Worm (Caenorhabditis elegans): Measurements from ENCODE around the gene col-184.

Gene col-184

DNA sequence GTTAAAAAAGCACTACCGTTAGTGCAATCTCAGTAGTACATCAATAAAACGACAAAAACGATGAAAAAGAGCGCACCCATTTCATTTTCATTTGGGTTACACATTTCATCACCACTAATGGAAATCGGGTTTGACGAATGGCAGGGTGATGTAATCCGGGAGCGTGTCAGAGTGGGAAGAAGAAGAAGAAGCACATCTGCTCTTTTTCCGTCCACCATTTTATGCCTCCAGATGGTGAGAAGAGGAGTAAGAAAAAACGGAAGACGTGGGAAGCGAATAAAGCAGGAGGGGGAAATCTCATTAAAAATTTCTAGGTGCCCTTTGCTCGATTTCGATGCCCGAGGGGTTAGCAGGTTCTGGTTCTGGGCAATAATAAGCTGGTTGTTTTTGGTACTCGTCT, 36.8 kb downstream of the col-184 start:
- TF ChIP-seq somi-1 (GFP tag; optimal IDR thresholded peaks at IDR 0.05) (no peak), hmg-20 (GFP tag; IDR thresholded peaks at IDR 0.05) (no peak), Y53G8AR.9 (GFP tag; conservative IDR thresholded peaks at IDR 0.05) (no peak), C06A6.2 (GFP tag; conservative IDR thresholded peaks at IDR 0.05) (no peak), lag-1 (GFP tag; IDR thresholded peaks at IDR 0.05) (no peak), Y95B8A.8 (GFP tag; IDR thresholded peaks at IDR 0.05) (no peak), rpc-1 (optimal IDR thresholded peaks at IDR 0.05) (no peak), rpc-1 (tag; optimal IDR thresholded peaks at IDR 0.05) (no peak), dox-1 (GFP tag; IDR thresholded peaks at IDR 0.05) (no peak), hmg-1.2 (GFP tag; IDR thresholded peaks at IDR 0.05) (no peak), B0336.3 (GFP tag; IDR thresholded peaks at IDR 0.05) (no peak), repo-1 (tag; optimal IDR thresholded peaks at IDR 0.05) (no peak), aptf-3 (GFP tag; IDR thresholded peaks at IDR 0.05) (no peak), efl-1 (GFP tag; optimal IDR thresholded peaks at IDR 0.05) (no peak), sea-2 (GFP tag; IDR thresholded peaks at IDR 0.05) (no peak), lin-54 (GFP tag; optimal IDR thresholded peaks at IDR 0.05) (no peak), F57C9.4 (tag; optimal IDR thresholded peaks at IDR 0.05) (no peak), bed-1 (GFP tag; IDR thresholded peaks at IDR 0.05) (no peak)

- TF ChIP-seq attf-5 (GFP tag; optimal IDR thresholded peaks at IDR 0.05) (no peak), snpc-4 (GFP tag; optimal IDR thresholded peaks at IDR 0.05) (no peak), snpc-4 (tag; optimal IDR thresholded peaks at IDR 0.05) (peak in 3 of 4 experiments; percentile 33 to 76 (median 73))
Observed at ce11 chrX:13506493-13506892, 37.2 kb downstream of the col-184 start.

DNA sequence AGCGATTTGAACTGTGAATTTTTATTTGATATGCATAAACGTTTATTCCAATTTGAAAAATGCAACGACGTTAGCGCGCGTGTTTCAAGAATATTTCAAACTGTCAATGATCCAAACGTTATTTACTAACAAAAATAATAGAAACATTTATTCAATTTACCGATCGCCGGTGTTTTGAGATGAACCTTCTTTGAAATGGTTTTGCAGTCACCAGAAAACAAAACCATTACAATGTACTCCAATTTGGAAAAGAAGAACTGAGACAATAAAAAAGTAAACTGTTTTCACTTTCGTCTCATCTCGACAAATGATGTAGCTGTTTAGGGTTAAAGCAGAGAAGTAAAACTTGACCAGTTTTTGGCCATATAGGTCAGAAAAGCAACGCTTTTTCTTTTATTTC, 38.0 kb downstream of the col-184 start, which contains the start of gene H06A10.1:
Gene H06A10.1 (plus strand): TSS at position 301 of the 400 bp plus-strand sequence.
- TF ChIP-seq nhr-179 (tag; optimal IDR thresholded peaks at IDR 0.05) (no peak), lin-54 (GFP tag; optimal IDR thresholded peaks at IDR 0.05) (no peak), rec-8 (tag; optimal IDR thresholded peaks at IDR 0.05) (no peak), unc-62 (GFP tag; optimal IDR thresholded peaks at IDR 0.05) (no peak), madf-6 (GFP tag; IDR thresholded peaks at IDR 0.05) (no peak), mxl-1 (tag; optimal IDR thresholded peaks at IDR 0.05) (no peak), nhr-80 (tag; optimal IDR thresholded peaks at IDR 0.05) (no peak), cebp-2 (GFP tag; IDR thresholded peaks at IDR 0.05) (no peak), madf-10 (tag; optimal IDR thresholded peaks at IDR 0.05) (no peak), lin-40 (tag; optimal IDR thresholded peaks at IDR 0.05) (no peak), atf-7 (tag; optimal IDR thresholded peaks at IDR 0.05) (no peak), ztf-18 (tag; optimal IDR thresholded peaks at IDR 0.05) (no peak), madf-8 (GFP tag; conservative IDR thresholded peaks at IDR 0.05) (no peak), unc-130 (GFP tag; optimal IDR thresholded peaks at IDR 0.05) (no peak), hsf-1 (GFP tag; IDR thresholded peaks at IDR 0.05) (no peak), F49E8.2 (tag; optimal IDR thresholded peaks at IDR 0.05; ENCODE audit: insufficient read depth) (no peak), gei-17 (GFP tag; optimal IDR thresholded peaks at IDR 0.05) (no peak), D2030.7 (GFP tag; IDR thresholded peaks at IDR 0.05) (no peak), Y79H2A.3 (GFP tag; conservative IDR thresholded peaks at IDR 0.05) (no peak)
